Worm (Caenorhabditis elegans) whole organism, L2 larva: ENCODE measurements around the gene C31H2.4.

Experiments
- F13H6.1 ChIP-seq: sonication (generic microtip); optimal IDR thresholded peaks from 2 replicates; lab custom pipeline; 2016; ENCODE audit warnings: missing genetic modification characterization, missing compliant biosample characterization
- R02D3.7 ChIP-seq: fragments of 150-350 bp; optimal IDR thresholded peaks from 2 replicates; lab custom pipeline; 2014; ENCODE audit warnings: missing biosample characterization, missing genetic modification characterization
- ZK546.5 ChIP-seq: sonication (generic microtip); optimal IDR thresholded peaks from 2 replicates; lab custom pipeline; 2017; ENCODE audit warnings: missing biosample characterization, missing genetic modification characterization
- alr-1 ChIP-seq: fragments of 150-350 bp; optimal IDR thresholded peaks from 2 replicates; lab custom pipeline; 2014; ENCODE audit warnings: missing biosample characterization, missing genetic modification characterization
- aly-2 ChIP-seq: fragments of 150-350 bp; optimal IDR thresholded peaks from 2 replicates; lab custom pipeline; 2014; ENCODE audit warnings: missing biosample characterization, missing genetic modification characterization
- blmp-1 ChIP-seq: sonication (generic microtip); optimal IDR thresholded peaks from 2 replicates; lab custom pipeline; 2017; ENCODE audit warnings: missing genetic modification characterization, mild to moderate bottlenecking, missing compliant biosample characterization, antibody characterized with exemption, moderate library complexity; ENCODE audit not compliant: insufficient read depth
- ceh-16 ChIP-seq: fragments of 150-350 bp; optimal IDR thresholded peaks from 2 replicates; lab custom pipeline; 2014; ENCODE audit warnings: missing biosample characterization, missing genetic modification characterization
- ceh-82 ChIP-seq: fragments of 150-350 bp; optimal IDR thresholded peaks from 2 replicates; lab custom pipeline; 2014; ENCODE audit warnings: missing biosample characterization, missing genetic modification characterization
- crh-2 ChIP-seq: sonication (generic microtip); optimal IDR thresholded peaks from 2 replicates; lab custom pipeline; 2017; ENCODE audit warnings: missing biosample characterization, missing genetic modification characterization
- dmd-4 ChIP-seq: sonication (generic microtip); optimal IDR thresholded peaks from 2 replicates; lab custom pipeline; 2017; ENCODE audit warnings: missing biosample characterization, missing genetic modification characterization
- egl-27 ChIP-seq: sonication (generic microtip); optimal IDR thresholded peaks from 3 replicates; lab custom pipeline; 2017; ENCODE audit warnings: missing biosample characterization, missing genetic modification reagents, missing genetic modification characterization
- elt-1 ChIP-seq: fragments of 150-350 bp; optimal IDR thresholded peaks from 2 replicates; lab custom pipeline; 2014; ENCODE audit warnings: missing biosample characterization, missing genetic modification characterization
- fos-1 ChIP-seq: fragments of 150-350 bp; optimal IDR thresholded peaks from 2 replicates; lab custom pipeline; 2014; ENCODE audit warnings: missing biosample characterization, missing genetic modification characterization
- gmeb-1 ChIP-seq: fragments of 150-350 bp; optimal IDR thresholded peaks from 2 replicates; lab custom pipeline; 2014; ENCODE audit warnings: missing biosample characterization, missing genetic modification characterization
- lin-11 ChIP-seq: fragments of 150-350 bp; sonication (generic microtip); optimal IDR thresholded peaks from 2 replicates; lab custom pipeline; 2014; ENCODE audit warnings: missing biosample characterization, missing genetic modification characterization, inconsistent platforms, mixed read lengths
- lsy-2 ChIP-seq, 2 experiments: fragments of 150-350 bp in 1 of 2; sonication (generic microtip) in 1 of 2; optimal IDR thresholded peaks; 2 replicates each; lab custom pipeline; 2014 to 2017; ENCODE audit warnings: missing biosample characterization in 2 of 2, missing genetic modification characterization in 2 of 2
- mab-5 ChIP-seq: fragments of 150-350 bp; optimal IDR thresholded peaks from 2 replicates; lab custom pipeline; 2014; ENCODE audit warnings: missing biosample characterization, missing genetic modification characterization
- mbf-1 ChIP-seq: sonication (generic microtip); optimal IDR thresholded peaks from 2 replicates; lab custom pipeline; 2017; ENCODE audit warnings: missing biosample characterization, missing genetic modification characterization
- mdl-1 ChIP-seq, 2 experiments: fragments of 150-350 bp in 1 of 2; sonication (generic microtip) in 1 of 2; optimal IDR thresholded peaks; 2 replicates each; lab custom pipeline; 2017; ENCODE audit warnings: missing biosample characterization in 2 of 2, missing genetic modification characterization in 2 of 2
- nhr-12 ChIP-seq: fragments of 150-350 bp; optimal IDR thresholded peaks from 2 replicates; lab custom pipeline; 2014; ENCODE audit warnings: missing biosample characterization, missing genetic modification characterization
- nhr-129 ChIP-seq: fragments of 150-350 bp; optimal IDR thresholded peaks from 2 replicates; lab custom pipeline; 2014; ENCODE audit warnings: missing biosample characterization, missing genetic modification characterization
- nhr-23 ChIP-seq: fragments of 150-350 bp; optimal IDR thresholded peaks from 2 replicates; lab custom pipeline; 2014; ENCODE audit warnings: missing biosample characterization, missing genetic modification reagents, missing genetic modification characterization
- nhr-237 ChIP-seq: fragments of 150-350 bp; optimal IDR thresholded peaks from 2 replicates; lab custom pipeline; 2014; ENCODE audit warnings: missing biosample characterization, missing genetic modification characterization
- nhr-25 ChIP-seq: fragments of 150-350 bp; sonication (generic microtip); optimal IDR thresholded peaks from 3 replicates; lab custom pipeline; 2014; ENCODE audit warnings: missing biosample characterization, missing genetic modification characterization
- nhr-6 ChIP-seq: fragments of 150-350 bp; optimal IDR thresholded peaks from 2 replicates; lab custom pipeline; 2014; ENCODE audit warnings: missing biosample characterization, missing genetic modification characterization
- nhr-77 ChIP-seq: fragments of 150-350 bp; optimal IDR thresholded peaks from 2 replicates; lab custom pipeline; 2014; ENCODE audit warnings: missing biosample characterization, missing genetic modification characterization
- peb-1 ChIP-seq: fragments of 150-350 bp; optimal IDR thresholded peaks from 2 replicates; lab custom pipeline; 2014; ENCODE audit warnings: missing biosample characterization, missing genetic modification characterization
- sem-4 ChIP-seq: fragments of 150-350 bp; optimal IDR thresholded peaks from 2 replicates; lab custom pipeline; 2014; ENCODE audit warnings: missing biosample characterization, missing genetic modification reagents, missing genetic modification characterization
- skn-1 ChIP-seq: sonication (generic microtip); optimal IDR thresholded peaks from 2 replicates; lab custom pipeline; 2017; ENCODE audit warnings: missing biosample characterization, missing genetic modification characterization
- sma-3 ChIP-seq: sonication (generic microtip); optimal IDR thresholded peaks from 2 replicates; lab custom pipeline; 2016; ENCODE audit warnings: missing genetic modification reagents, missing genetic modification characterization, missing compliant biosample characterization
- sma-9 ChIP-seq, 2 experiments: fragments of 150-350 bp in 1 of 2; sonication (generic microtip) in 1 of 2; optimal IDR thresholded peaks; 2 replicates each; lab custom pipeline; 2014 to 2016; ENCODE audit warnings: missing genetic modification characterization in 2 of 2, mild to moderate bottlenecking in 1 of 2, missing biosample characterization in 1 of 2, missing compliant biosample characterization in 1 of 2, missing genetic modification reagents in 1 of 2, moderate library complexity in 1 of 2
- snpc-4 ChIP-seq: fragments of 150-350 bp; optimal IDR thresholded peaks from 2 replicates; lab custom pipeline; 2014; ENCODE audit warnings: missing biosample characterization, missing genetic modification characterization
- unc-39 ChIP-seq: fragments of 150-350 bp; optimal IDR thresholded peaks from 2 replicates; lab custom pipeline; 2014; ENCODE audit warnings: missing biosample characterization, missing genetic modification characterization
- unc-55 ChIP-seq: fragments of 150-350 bp; sonication (generic microtip); optimal IDR thresholded peaks from 3 replicates; lab custom pipeline; 2014; ENCODE audit warnings: missing biosample characterization, missing genetic modification reagents, missing genetic modification characterization
- unc-62 ChIP-seq: fragments of 150-350 bp; optimal IDR thresholded peaks from 2 replicates; lab custom pipeline; 2014; ENCODE audit warnings: missing biosample characterization, missing genetic modification reagents, missing genetic modification characterization
- zag-1 ChIP-seq: fragments of 150-350 bp; optimal IDR thresholded peaks from 2 replicates; lab custom pipeline; 2014; ENCODE audit warnings: missing biosample characterization, missing genetic modification characterization
- ztf-4 ChIP-seq: fragments of 150-350 bp; optimal IDR thresholded peaks from 2 replicates; lab custom pipeline; 2014; ENCODE audit warnings: missing biosample characterization, missing genetic modification characterization

Gene C31H2.4

ce11 chrX:5159645-5160044 is at the start of gene C31H2.4:
TSS of gene C31H2.4 (minus strand) at chrX:5159663.
- TF ChIP-seq fos-1 (tag; lab: Kevin White, UChicago) (peak; percentile 29), gmeb-1 (tag; lab: Kevin White, UChicago) (no peak), F13H6.1 (tag; lab: Kevin White, UChicago) (no peak)

- TF ChIP-seq sem-4 (tag; lab: Kevin White, UChicago) (no peak), nhr-237 (tag; lab: Kevin White, UChicago) (no peak), peb-1 (tag; lab: Kevin White, UChicago) (no peak), nhr-25 (tag; lab: Kevin White, UChicago) (no peak), elt-1 (no peak), nhr-23 (no peak), sma-9 (GFP tag; optimal IDR thresholded peaks at IDR 0.05; lab: Kevin White, UChicago) (peak; percentile 40), sma-9 (tag; optimal IDR thresholded peaks at IDR 0.05; lab: Kevin White, UChicago) (no peak), alr-1 (tag; lab: Kevin White, UChicago) (no peak), fos-1 (tag; lab: Kevin White, UChicago) (peak; percentile 28), ztf-4 (tag; lab: Kevin White, UChicago) (no peak), blmp-1 (tag; lab: Kevin White, UChicago) (peak; percentile 32), ZK546.5 (tag; lab: Kevin White, UChicago) (no peak), R02D3.7 (tag; lab: Kevin White, UChicago) (no peak)
- TF ChIP-seq, all 48 proteins: peak for 3
Observed at ce11 chrX:5208831-5209230, 49.4 kb upstream of the C31H2.4 start.

- TF ChIP-seq lsy-2 (tag; optimal IDR thresholded peaks at IDR 0.05; lab: Kevin White, UChicago) = peak in 1 of 2 experiments; percentile 8
- peak; percentile 71 for TF ChIP-seq F13H6.1 (tag; lab: Kevin White, UChicago)
- peak; percentile 22 for TF ChIP-seq nhr-129 (tag; lab: Kevin White, UChicago)
- no peak for TF ChIP-seq nhr-12 (tag; lab: Kevin White, UChicago)
Observed at ce11 chrX:5208326-5208725, 48.9 kb upstream of the C31H2.4 start.

- TF ChIP-seq elt-1 = no peak
- peak; percentile 13 for TF ChIP-seq crh-2 (tag; lab: Kevin White, UChicago)
- TF ChIP-seq mdl-1 (tag; optimal IDR thresholded peaks at IDR 0.05; lab: Kevin White, UChicago) = no peak
- TF ChIP-seq snpc-4 (tag; lab: Kevin White, UChicago) = no peak
- no peak for TF ChIP-seq ZK546.5 (tag; lab: Kevin White, UChicago)
- no peak for TF ChIP-seq nhr-12 (tag; lab: Kevin White, UChicago)
- no peak for TF ChIP-seq unc-39 (tag; lab: Kevin White, UChicago)
- TF ChIP-seq dmd-4 (tag; lab: Kevin White, UChicago) = no peak
- no peak for TF ChIP-seq nhr-6 (tag; lab: Kevin White, UChicago)
- peak; percentile 14 for TF ChIP-seq fos-1 (tag; lab: Kevin White, UChicago)
- no peak for TF ChIP-seq nhr-23
Observed at ce11 chrX:5207819-5208218, 48.4 kb upstream of the C31H2.4 start.

ce11 chrX:5205561-5205960 is 46.1 kb upstream of the C31H2.4 start, which contains the start of gene H28G03.2:
TSS of gene H28G03.2 (plus strand) at chrX:5205760.
- no peak for TF ChIP-seq unc-39 (tag; lab: Kevin White, UChicago)
- no peak for TF ChIP-seq nhr-77
- peak; percentile 18 for TF ChIP-seq sma-9 (GFP tag; optimal IDR thresholded peaks at IDR 0.05; lab: Kevin White, UChicago)
- TF ChIP-seq sma-9 (tag; optimal IDR thresholded peaks at IDR 0.05; lab: Kevin White, UChicago) = no peak
- TF ChIP-seq nhr-129 (tag; lab: Kevin White, UChicago) = peak; percentile 22
- no peak for TF ChIP-seq nhr-6 (tag; lab: Kevin White, UChicago)
- TF ChIP-seq nhr-12 (tag; lab: Kevin White, UChicago) = no peak

ce11 chrX:5202923-5203322 is 43.5 kb upstream of the C31H2.4 start:
- TF ChIP-seq nhr-237 (tag; lab: Kevin White, UChicago) = no peak
- no peak for TF ChIP-seq nhr-25 (tag; lab: Kevin White, UChicago)
- no peak for TF ChIP-seq unc-39 (tag; lab: Kevin White, UChicago)
- TF ChIP-seq zag-1 (tag; lab: Kevin White, UChicago) = no peak
- TF ChIP-seq mdl-1 (tag; optimal IDR thresholded peaks at IDR 0.05; lab: Kevin White, UChicago) = no peak
- TF ChIP-seq sma-3 (GFP tag; lab: Kevin White, UChicago) = no peak
- no peak for TF ChIP-seq crh-2 (tag; lab: Kevin White, UChicago)
- TF ChIP-seq unc-55 = no peak
- no peak for TF ChIP-seq skn-1 (tag; lab: Kevin White, UChicago)
- no peak for TF ChIP-seq mab-5 (tag; lab: Kevin White, UChicago)
- TF ChIP-seq aly-2 = no peak
- TF ChIP-seq mbf-1 (tag; lab: Kevin White, UChicago) = no peak
- no peak for TF ChIP-seq ceh-82
- no peak for TF ChIP-seq egl-27 (tag; lab: Kevin White, UChicago)
- TF ChIP-seq lin-11 (tag; lab: Kevin White, UChicago) = no peak
- TF ChIP-seq fos-1 (tag; lab: Kevin White, UChicago) = no peak
- no peak for TF ChIP-seq ceh-16 (tag; lab: Kevin White, UChicago)
- no peak for TF ChIP-seq unc-62
